Worm (Caenorhabditis elegans) whole organism, L4 larva: ENCODE data around the gene mdf-1.
A peak's percentile ranks its signal among the peaks of the same experiment; 100 is the strongest.

ENCODE experiments used
- F37D6.2 ChIP-seq: sonication (generic microtip); optimal IDR thresholded peaks from 2 replicates; lab custom pipeline; 2016; ENCODE audit warnings: mild to moderate bottlenecking, missing genetic modification characterization, missing compliant biosample characterization
- F44E2.7 ChIP-seq: fragments of 200-800 bp; sonication (Bioruptor generic); IDR thresholded peaks from 2 replicates; pipeline ENCODE4 v2.1.2; 2022; ENCODE audit warnings: missing genetic modification characterization, missing compliant biosample characterization
- T20F7.1 ChIP-seq: fragments of 200-800 bp; sonication (Bioruptor generic); optimal IDR thresholded peaks from 2 replicates; lab custom pipeline; 2018; ENCODE audit warnings: mild to moderate bottlenecking, missing genetic modification characterization, missing compliant biosample characterization
- Y105C5A.15 ChIP-seq: fragments of 200-800 bp; sonication (Bioruptor generic); IDR thresholded peaks from 2 replicates; pipeline ENCODE4 v1.3.6; 2022; ENCODE audit warnings: missing genetic modification characterization, missing compliant biosample characterization
- Y5F2A.4 ChIP-seq: fragments of 200-800 bp; sonication (Bioruptor generic); optimal IDR thresholded peaks from 2 replicates; lab custom pipeline; 2018; ENCODE audit warnings: mild to moderate bottlenecking, missing genetic modification characterization, missing compliant biosample characterization
- ZK546.5 ChIP-seq, 2 experiments: sonication (generic microtip); optimal IDR thresholded peaks; 2 replicates each; lab custom pipeline; 2017; ENCODE audit warnings: missing biosample characterization in 2 of 2, missing genetic modification characterization in 2 of 2
- ceh-20 ChIP-seq: fragments of 200-800 bp; sonication (Bioruptor generic); IDR thresholded peaks from 2 replicates; pipeline ENCODE4 v1.3.6; 2022; ENCODE audit warnings: missing genetic modification reagents, missing genetic modification characterization, missing compliant biosample characterization
- ces-1 ChIP-seq: fragments of 150-350 bp; sonication (generic microtip); optimal IDR thresholded peaks from 4 replicates; lab custom pipeline; 2014; ENCODE audit warnings: missing biosample characterization, missing genetic modification reagents, missing genetic modification characterization
- ctbp-1 ChIP-seq: fragments of 200-800 bp; sonication (Bioruptor generic); IDR thresholded peaks from 2 replicates; pipeline ENCODE4 v1.3.6; 2022; ENCODE audit warnings: missing genetic modification reagents, missing genetic modification characterization, missing compliant biosample characterization
- daf-12 ChIP-seq: fragments of 150-350 bp; optimal IDR thresholded peaks from 2 replicates; lab custom pipeline; 2014; ENCODE audit warnings: missing biosample characterization, missing genetic modification reagents, missing genetic modification characterization
- daf-16 ChIP-seq, 3 experiments: sonication (generic microtip); optimal IDR thresholded peaks; 2 replicates each; lab custom pipeline; 2016 to 2017; ENCODE audit warnings: missing genetic modification characterization in 3 of 3, missing genetic modification reagents in 3 of 3, mild to moderate bottlenecking in 2 of 3, missing compliant biosample characterization in 2 of 3, missing biosample characterization in 1 of 3, moderate library complexity in 1 of 3
- dmd-6 ChIP-seq: fragments of 200-800 bp; sonication (Bioruptor generic); IDR thresholded peaks from 2 replicates; pipeline ENCODE4 v1.3.6; 2022; ENCODE audit warnings: missing genetic modification reagents, missing genetic modification characterization, missing compliant biosample characterization
- dve-1 ChIP-seq: sonication (generic microtip); optimal IDR thresholded peaks from 2 replicates; lab custom pipeline; 2017; ENCODE audit warnings: antibody characterized with exemption, mild to moderate bottlenecking, missing genetic modification characterization, missing compliant biosample characterization; ENCODE audit not compliant: insufficient read depth
- egl-43 ChIP-seq: fragments of 200-800 bp; sonication (Bioruptor generic); IDR thresholded peaks from 2 replicates; pipeline ENCODE4 v1.3.6; 2022; ENCODE audit warnings: missing genetic modification reagents, missing genetic modification characterization, missing compliant biosample characterization
- fkh-10 ChIP-seq: fragments of 150-350 bp; optimal IDR thresholded peaks from 2 replicates; lab custom pipeline; 2014; ENCODE audit warnings: missing biosample characterization, missing genetic modification reagents, missing genetic modification characterization
- gei-8 ChIP-seq: fragments of 200-800 bp; sonication (Bioruptor generic); optimal IDR thresholded peaks from 2 replicates; lab custom pipeline; 2018; ENCODE audit warnings: mild to moderate bottlenecking, missing genetic modification characterization, missing compliant biosample characterization
- hif-1 ChIP-seq, 2 experiments: sonication (generic microtip); optimal IDR thresholded peaks; 2 replicates each; lab custom pipeline; 2016 to 2017; ENCODE audit warnings: missing compliant biosample characterization in 2 of 2, missing genetic modification characterization in 2 of 2, missing genetic modification reagents in 2 of 2, missing genotype in 2 of 2, mild to moderate bottlenecking in 1 of 2
- hlh-30 ChIP-seq: sonication (generic microtip); optimal IDR thresholded peaks from 2 replicates; lab custom pipeline; 2017; ENCODE audit warnings: antibody characterized with exemption, mild to moderate bottlenecking, missing genetic modification characterization, missing compliant biosample characterization; ENCODE audit not compliant: insufficient read depth
- hmg-1.1 ChIP-seq: fragments of 200-800 bp; sonication (Bioruptor generic); IDR thresholded peaks from 2 replicates; pipeline ENCODE4 v1.3.6; 2022; ENCODE audit warnings: missing genetic modification reagents, missing genetic modification characterization, missing compliant biosample characterization
- lin-1 ChIP-seq: fragments of 200-800 bp; sonication (Bioruptor generic); IDR thresholded peaks from 2 replicates; pipeline ENCODE4 v1.3.6; 2022; ENCODE audit warnings: missing genetic modification reagents, missing genetic modification characterization, missing compliant biosample characterization
- lin-13 ChIP-seq: fragments of 150-350 bp; optimal IDR thresholded peaks from 2 replicates; lab custom pipeline; 2014; ENCODE audit warnings: missing biosample characterization, missing genetic modification reagents, missing genetic modification characterization
- lin-15B ChIP-seq: fragments of 150-350 bp; sonication (generic microtip); optimal IDR thresholded peaks from 3 replicates; lab custom pipeline; 2014; ENCODE audit warnings: missing biosample characterization, missing genetic modification characterization
- lin-38 ChIP-seq: fragments of 200-800 bp; sonication (Bioruptor generic); IDR thresholded peaks from 2 replicates; pipeline ENCODE4 v1.3.6; 2022; ENCODE audit warnings: missing genetic modification reagents, missing genetic modification characterization, missing compliant biosample characterization
- lir-3 ChIP-seq: sonication (generic microtip); optimal IDR thresholded peaks from 2 replicates; lab custom pipeline; 2016; ENCODE audit warnings: mild to moderate bottlenecking, missing genetic modification characterization, missing compliant biosample characterization
- lsy-2 ChIP-seq, 2 experiments: fragments of 150-350 bp in 1 of 2; sonication (generic microtip) in 1 of 2; optimal IDR thresholded peaks; 2 replicates each; lab custom pipeline; 2014 to 2017; ENCODE audit warnings: missing biosample characterization in 2 of 2, missing genetic modification characterization in 2 of 2
- mdl-1 ChIP-seq, 2 experiments: fragments of 150-350 bp in 1 of 2; sonication (generic microtip) in 1 of 2; optimal IDR thresholded peaks; 2 replicates each; lab custom pipeline; 2014 to 2017; ENCODE audit warnings: missing biosample characterization in 2 of 2, missing genetic modification characterization in 2 of 2
- mep-1 ChIP-seq: fragments of 150-350 bp; sonication (generic microtip); optimal IDR thresholded peaks from 3 replicates; lab custom pipeline; 2014; ENCODE audit warnings: missing biosample characterization, missing genetic modification characterization
- mes-2 ChIP-seq: sonication (generic microtip); optimal IDR thresholded peaks from 2 replicates; lab custom pipeline; 2016; ENCODE audit warnings: missing genotype, mild to moderate bottlenecking, missing genetic modification characterization, missing compliant biosample characterization; ENCODE audit not compliant: poor library complexity, severe bottlenecking
- mxl-3 ChIP-seq: fragments of 200-800 bp; sonication (Bioruptor generic); optimal IDR thresholded peaks from 2 replicates; lab custom pipeline; 2018; ENCODE audit warnings: mild to moderate bottlenecking, missing genetic modification characterization, missing compliant biosample characterization
- nhr-48 ChIP-seq: sonication (generic microtip); optimal IDR thresholded peaks from 2 replicates; lab custom pipeline; 2016; ENCODE audit warnings: mild to moderate bottlenecking, missing genetic modification characterization, missing compliant biosample characterization
- php-3 ChIP-seq: fragments of 200-800 bp; sonication (Bioruptor generic); IDR thresholded peaks from 2 replicates; pipeline ENCODE4 v1.3.6; 2022; ENCODE audit warnings: missing genetic modification reagents, missing genetic modification characterization, missing compliant biosample characterization
- rbr-2 ChIP-seq: sonication (generic microtip); optimal IDR thresholded peaks from 2 replicates; lab custom pipeline; 2016; ENCODE audit warnings: missing genotype, missing genetic modification characterization, missing compliant biosample characterization
- tag-97 ChIP-seq: fragments of 200-800 bp; sonication (Bioruptor generic); IDR thresholded peaks from 2 replicates; pipeline ENCODE4 v1.3.6; 2022; ENCODE audit warnings: missing genetic modification characterization, missing compliant biosample characterization
- unc-62 ChIP-seq, 3 experiments: fragments of 150-350 bp in 1 of 3; sonication (generic microtip); optimal IDR thresholded peaks in 2 of 3; peaks in 1 of 3; 1 replicate in 1 of 3; 2 replicates in 2 of 3; lab custom pipeline; 2014 to 2017; ENCODE audit warnings: missing biosample characterization in 3 of 3, missing genetic modification characterization in 3 of 3, missing genetic modification reagents in 3 of 3, missing genotype in 1 of 3
- zip-2 ChIP-seq: fragments of 150-350 bp; optimal IDR thresholded peaks from 2 replicates; lab custom pipeline; 2014; ENCODE audit warnings: missing biosample characterization, missing genetic modification characterization

mdf-1 gene

ce11 chrV:9561624-9562179 lies 17.7 kb upstream of the mdf-1 start, which contains the start of gene rgef-1:
Gene rgef-1, minus strand, starts transcription at chrV:9561674.
- TF ChIP-seq ZK546.5 (tag; optimal IDR thresholded peaks at IDR 0.05; lab: Kevin White, UChicago) (no peak), hif-1 (tag; optimal IDR thresholded peaks at IDR 0.05; lab: Kevin White, UChicago) (peak in 1 of 2 experiments; percentile 33), nhr-48 (peak; percentile 13), egl-43 (peak; percentile 81), dve-1 (tag; lab: Kevin White, UChicago) (no peak), dmd-6 (0 out of 2 replicates have a peak, but pooled peaks have one; percentile 14), lir-3 (tag; lab: Kevin White, UChicago) (no peak), daf-16 (GFP tag; optimal IDR thresholded peaks at IDR 0.05; lab: Kevin White, UChicago) (no peak), daf-16 (tag; optimal IDR thresholded peaks at IDR 0.05; lab: Kevin White, UChicago) (no peak), mep-1 (peak; percentile 58), lsy-2 (tag; optimal IDR thresholded peaks at IDR 0.05; lab: Kevin White, UChicago) (peak; percentile 41 to 69), lin-13 (GFP tag; lab: Kevin White, UChicago) (no peak), mes-2 (peak; percentile 10), lin-38 (GFP tag; lab: Robert Waterston, UW) (no peak), mdl-1 (tag; optimal IDR thresholded peaks at IDR 0.05; lab: Kevin White, UChicago) (peak in 1 of 2 experiments; percentile 84), fkh-10 (GFP tag; lab: Kevin White, UChicago) (peak; percentile 90), hlh-30 (tag; lab: Kevin White, UChicago) (peak; percentile 56), php-3 (GFP tag; lab: Robert Waterston, UW) (no peak), lin-1 (GFP tag; lab: Robert Waterston, UW) (no peak), rbr-2 (tag; lab: Kevin White, UChicago) (peak; percentile 87), unc-62 (GFP tag; optimal IDR thresholded peaks at IDR 0.05 in 1 of 2; lab: Kevin White, UChicago) (peak in 1 of 2 experiments; percentile 81), unc-62 (tag; optimal IDR thresholded peaks at IDR 0.05; lab: Kevin White, UChicago) (no peak), tag-97 (GFP tag; lab: Robert Waterston, UW) (no peak), lin-15B (tag; lab: Kevin White, UChicago) (no peak), Y5F2A.4 (GFP tag; lab: Kevin White, UChicago) (no peak), ceh-20 (GFP tag; lab: Robert Waterston, UW) (0 out of 2 replicates have a peak, but pooled peaks have one; percentile 22), F44E2.7 (GFP tag; lab: Robert Waterston, UW) (no peak), ctbp-1 (GFP tag; lab: Robert Waterston, UW) (peak; percentile 91), T20F7.1 (GFP tag; lab: Kevin White, UChicago) (no peak), Y105C5A.15 (GFP tag; lab: Robert Waterston, UW) (no peak), F37D6.2 (tag; lab: Kevin White, UChicago) (peak; percentile 75), daf-12 (tag; lab: Kevin White, UChicago) (no peak), hmg-1.1 (peak; percentile 61)
- TF ChIP-seq, all 104 proteins: peak for 16

DNA sequence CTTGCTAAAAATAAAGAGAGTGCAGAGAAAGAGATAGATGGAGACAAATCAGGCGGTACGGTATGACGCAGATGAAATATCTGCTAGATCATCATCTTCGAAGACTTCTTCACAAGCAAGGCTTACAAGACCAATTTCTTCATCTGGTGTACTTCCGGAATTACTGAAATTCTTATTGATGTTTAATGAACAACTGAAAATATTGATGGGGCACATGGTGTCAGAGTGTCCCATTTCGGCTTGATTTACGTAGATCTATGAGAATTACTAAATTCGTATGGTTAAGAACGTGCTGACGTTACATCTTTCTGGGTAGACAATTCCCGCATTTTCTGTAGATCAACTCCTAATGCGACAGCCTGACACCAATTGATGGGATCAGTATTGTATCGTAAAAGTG lies 12.6 kb upstream of the mdf-1 start:
- TF ChIP-seq mxl-3 (GFP tag; lab: Kevin White, UChicago): no peak
- TF ChIP-seq unc-62 (GFP tag; optimal IDR thresholded peaks at IDR 0.05 in 1 of 2; lab: Kevin White, UChicago): peak in 1 of 2 experiments; percentile 94
- TF ChIP-seq unc-62 (tag; optimal IDR thresholded peaks at IDR 0.05; lab: Kevin White, UChicago): no peak
- TF ChIP-seq, all 104 proteins: peak for 1

DNA sequence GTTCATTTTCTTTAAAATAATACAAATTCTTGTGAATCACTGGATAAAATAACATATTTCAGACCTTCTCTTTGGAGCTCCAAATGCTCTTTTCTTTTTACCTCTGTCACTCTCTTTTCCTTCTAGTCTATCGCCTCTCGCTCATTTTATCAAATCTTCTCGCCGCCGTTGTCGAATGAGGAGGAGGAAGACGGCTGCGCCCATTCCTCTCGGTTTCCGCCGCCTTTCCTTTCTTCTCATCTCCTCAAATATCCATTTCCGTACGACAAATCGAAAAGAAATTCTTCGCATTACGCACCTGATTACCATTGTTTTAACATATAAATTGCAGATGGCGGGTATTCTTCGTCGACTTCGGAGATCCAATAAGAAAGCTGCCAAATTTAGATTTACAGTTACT lies 6.3 kb upstream of the mdf-1 start, which contains the start of gene ehbp-1:
Gene ehbp-1 (plus strand): TSS at position 332 of the 400 bp plus-strand sequence.
- TF ChIP-seq ces-1 (GFP tag; lab: Kevin White, UChicago) (peak; percentile 26), ctbp-1 (GFP tag; lab: Robert Waterston, UW) (0 out of 2 replicates have a peak, but pooled peaks have one; percentile 33), zip-2 (no peak), gei-8 (GFP tag; lab: Kevin White, UChicago) (no peak), mxl-3 (GFP tag; lab: Kevin White, UChicago) (peak; percentile 21)
